Fruit fly (Drosophila melanogaster) whole organism: ENCODE data around the gene CG15747.

Experiments
- CG8478 ChIP-seq: fragments of >200 bp; optimal IDR thresholded peaks from 2 replicates; lab custom pipeline; 2018; ENCODE audit warnings: inconsistent platforms
- Dll ChIP-seq: fragments of >200 bp; optimal IDR thresholded peaks from 2 replicates; lab custom pipeline; 2017
- EcR ChIP-seq, 2 experiments: fragments of >200 bp; optimal IDR thresholded peaks; 2 replicates each; lab custom pipeline; 2017; ENCODE audit warnings: missing biosample characterization in 2 of 2, missing genetic modification characterization in 2 of 2, missing genetic modification reagents in 2 of 2
- pan ChIP-seq: fragments of >200 bp; optimal IDR thresholded peaks from 2 replicates; lab custom pipeline; 2017
- psq ChIP-seq: fragments of >200 bp; optimal IDR thresholded peaks from 2 replicates; lab custom pipeline; 2017
- usp ChIP-seq: fragments of >200 bp; optimal IDR thresholded peaks from 2 replicates; lab custom pipeline; 2017; ENCODE audit warnings: missing biosample characterization, missing genetic modification characterization, mixed read lengths

CG15747 gene

dm6 chrX:13312200-13312599 lies 25.9 kb upstream of the CG15747 start:
- TF ChIP-seq EcR (GFP tag; optimal IDR thresholded peaks at IDR 0.05; lab: Kevin White, UChicago), result no peak
- no peak for TF ChIP-seq psq (lab: Kevin White, UChicago)
- no peak for TF ChIP-seq CG8478 (lab: Kevin White, UChicago)
- no peak for TF ChIP-seq pan (lab: Kevin White, UChicago)
- TF ChIP-seq Dll (lab: Kevin White, UChicago), result no peak
- TF ChIP-seq usp (GFP tag; lab: Kevin White, UChicago), result no peak

- TF ChIP-seq pan (lab: Kevin White, UChicago) (no peak), Dll (lab: Kevin White, UChicago) (no peak), CG8478 (lab: Kevin White, UChicago) (no peak), EcR (GFP tag; optimal IDR thresholded peaks at IDR 0.05; lab: Kevin White, UChicago) (no peak), usp (GFP tag; lab: Kevin White, UChicago) (no peak), psq (lab: Kevin White, UChicago) (no peak)
Measured at dm6 chrX:13313133-13313532, 25.0 kb upstream of the CG15747 start.

- TF ChIP-seq Dll (lab: Kevin White, UChicago) (no peak), psq (lab: Kevin White, UChicago) (no peak), pan (lab: Kevin White, UChicago) (no peak), EcR (GFP tag; optimal IDR thresholded peaks at IDR 0.05; lab: Kevin White, UChicago) (no peak), usp (GFP tag; lab: Kevin White, UChicago) (no peak), CG8478 (lab: Kevin White, UChicago) (no peak)
Measured at dm6 chrX:13314323-13314722, 23.8 kb upstream of the CG15747 start.

dm6 chrX:13314789-13315462 lies 23.2 kb upstream of the CG15747 start:
- TF ChIP-seq pan (lab: Kevin White, UChicago), result no peak
- TF ChIP-seq EcR (GFP tag; optimal IDR thresholded peaks at IDR 0.05; lab: Kevin White, UChicago), result no peak
- no peak for TF ChIP-seq usp (GFP tag; lab: Kevin White, UChicago)
- TF ChIP-seq psq (lab: Kevin White, UChicago), result no peak
- TF ChIP-seq Dll (lab: Kevin White, UChicago), result no peak
- TF ChIP-seq CG8478 (lab: Kevin White, UChicago), result no peak

dm6 chrX:13315463-13315817 lies 22.7 kb upstream of the CG15747 start:
- TF ChIP-seq EcR (GFP tag; optimal IDR thresholded peaks at IDR 0.05; lab: Kevin White, UChicago), result no peak
- no peak for TF ChIP-seq usp (GFP tag; lab: Kevin White, UChicago)
- TF ChIP-seq CG8478 (lab: Kevin White, UChicago), result no peak
- no peak for TF ChIP-seq Dll (lab: Kevin White, UChicago)
- no peak for TF ChIP-seq psq (lab: Kevin White, UChicago)
- no peak for TF ChIP-seq pan (lab: Kevin White, UChicago)

dm6 chrX:13319376-13319883 lies 18.7 kb upstream of the CG15747 start:
- TF ChIP-seq CG8478 (lab: Kevin White, UChicago) (no peak), Dll (lab: Kevin White, UChicago) (peak; percentile 65), pan (lab: Kevin White, UChicago) (no peak), psq (lab: Kevin White, UChicago) (no peak)

- TF ChIP-seq psq (lab: Kevin White, UChicago), result no peak
- no peak for TF ChIP-seq pan (lab: Kevin White, UChicago)
- TF ChIP-seq EcR (GFP tag; optimal IDR thresholded peaks at IDR 0.05; lab: Kevin White, UChicago), result no peak
- no peak for TF ChIP-seq Dll (lab: Kevin White, UChicago)
- no peak for TF ChIP-seq usp (GFP tag; lab: Kevin White, UChicago)
- TF ChIP-seq CG8478 (lab: Kevin White, UChicago), result no peak
Measured at dm6 chrX:13320697-13321445, 17.2 kb upstream of the CG15747 start.

- TF ChIP-seq pan (lab: Kevin White, UChicago), result no peak
- TF ChIP-seq CG8478 (lab: Kevin White, UChicago), result no peak
- TF ChIP-seq psq (lab: Kevin White, UChicago), result no peak
- TF ChIP-seq usp (GFP tag; lab: Kevin White, UChicago), result no peak
- TF ChIP-seq EcR (GFP tag; optimal IDR thresholded peaks at IDR 0.05; lab: Kevin White, UChicago), result no peak
- no peak for TF ChIP-seq Dll (lab: Kevin White, UChicago)
Measured at dm6 chrX:13322405-13322804, 15.7 kb upstream of the CG15747 start.

- TF ChIP-seq psq (lab: Kevin White, UChicago), result no peak
- no peak for TF ChIP-seq EcR (GFP tag; optimal IDR thresholded peaks at IDR 0.05; lab: Kevin White, UChicago)
- no peak for TF ChIP-seq usp (GFP tag; lab: Kevin White, UChicago)
- no peak for TF ChIP-seq Dll (lab: Kevin White, UChicago)
Measured at dm6 chrX:13323114-13323513, 15.0 kb upstream of the CG15747 start.

dm6 chrX:13323526-13323925 lies 14.6 kb upstream of the CG15747 start:
- TF ChIP-seq CG8478 (lab: Kevin White, UChicago), result no peak
- TF ChIP-seq Dll (lab: Kevin White, UChicago), result no peak
- TF ChIP-seq psq (lab: Kevin White, UChicago), result no peak
- no peak for TF ChIP-seq pan (lab: Kevin White, UChicago)
- TF ChIP-seq usp (GFP tag; lab: Kevin White, UChicago), result no peak
- no peak for TF ChIP-seq EcR (GFP tag; optimal IDR thresholded peaks at IDR 0.05; lab: Kevin White, UChicago)

dm6 chrX:13325310-13325709 lies 12.8 kb upstream of the CG15747 start:
- TF ChIP-seq psq (lab: Kevin White, UChicago) (no peak), EcR (GFP tag; optimal IDR thresholded peaks at IDR 0.05; lab: Kevin White, UChicago) (no peak), pan (lab: Kevin White, UChicago) (no peak), usp (GFP tag; lab: Kevin White, UChicago) (no peak), Dll (lab: Kevin White, UChicago) (no peak), CG8478 (lab: Kevin White, UChicago) (no peak)
